Fruit fly (Drosophila melanogaster) whole organism, embryonic: ENCODE results near the gene CG5235.

ENCODE experiments used
- CG10543 ChIP-seq: fragments of 200-800 bp; sonication (Bioruptor generic); optimal IDR thresholded peaks from 3 replicates; lab custom pipeline; 2017; ENCODE audit warnings: missing biosample characterization, mild to moderate bottlenecking, missing genetic modification characterization, moderate library complexity
- CG17361 ChIP-seq: fragments of 200-800 bp; sonication (Bioruptor generic); IDR thresholded peaks from 3 replicates; pipeline ENCODE4 v1.3.6; 2022; ENCODE audit warnings: missing biosample characterization, missing genetic modification characterization
- CG18011 ChIP-seq: fragments of 200-800 bp; sonication (Bioruptor generic); optimal IDR thresholded peaks from 2 replicates; lab custom pipeline; 2017; ENCODE audit warnings: missing biosample characterization, missing genetic modification characterization, mild to moderate bottlenecking, moderate library complexity, missing genotype
- CG1832 ChIP-seq: fragments of 200-800 bp; sonication (Bioruptor generic); optimal IDR thresholded peaks from 2 replicates; lab custom pipeline; 2017; ENCODE audit warnings: missing biosample characterization, mild to moderate bottlenecking, missing genetic modification characterization, inconsistent platforms
- CG6654 ChIP-seq: fragments of 200-800 bp; sonication (Bioruptor generic); optimal IDR thresholded peaks from 2 replicates; lab custom pipeline; 2017; ENCODE audit warnings: missing biosample characterization, mild to moderate bottlenecking, missing genetic modification characterization
- CG7357 ChIP-seq: fragments of 200-800 bp; sonication (Bioruptor generic); IDR thresholded peaks from 3 replicates; pipeline ENCODE4 v1.3.6; 2022; ENCODE audit warnings: missing biosample characterization, missing genetic modification characterization
- CG8281 ChIP-seq: fragments of 200-800 bp; sonication (Bioruptor generic); optimal IDR thresholded peaks from 2 replicates; lab custom pipeline; 2018; ENCODE audit warnings: missing biosample characterization, mild to moderate bottlenecking, missing genetic modification characterization, moderate library complexity
- CG9437 ChIP-seq: fragments of 200-800 bp; sonication (Bioruptor generic); optimal IDR thresholded peaks from 2 replicates; lab custom pipeline; 2018; ENCODE audit warnings: missing biosample characterization, mild to moderate bottlenecking, missing genetic modification characterization
- Chrac-16 ChIP-seq: fragments of 200-800 bp; sonication (Bioruptor generic); optimal IDR thresholded peaks from 3 replicates; lab custom pipeline; 2016; ENCODE audit warnings: missing biosample characterization, missing genetic modification characterization
- D ChIP-seq, 2 experiments: fragments of 200-800 bp in 1 of 2; fragments of >200 bp in 1 of 2; sonication (Bioruptor generic) in 1 of 2; optimal IDR thresholded peaks; 2 replicates in 1 of 2; 3 replicates in 1 of 2; lab custom pipeline; 2017; ENCODE audit warnings: mild to moderate bottlenecking in 1 of 2, missing biosample characterization in 1 of 2, missing genetic modification characterization in 1 of 2, missing genetic modification reagents in 1 of 2
- Dad ChIP-seq: fragments of 200-800 bp; sonication (Bioruptor generic); optimal IDR thresholded peaks from 3 replicates; lab custom pipeline; 2016; ENCODE audit warnings: missing biosample characterization, missing genetic modification characterization
- Dll ChIP-seq: fragments of 200-800 bp; sonication (Bioruptor generic); IDR thresholded peaks from 4 replicates; pipeline ENCODE4 v1.3.6; 2022; ENCODE audit warnings: missing biosample characterization, missing genetic modification characterization; ENCODE audit not compliant: partially characterized antibody
- H2.0 ChIP-seq: fragments of 200-800 bp; sonication (Bioruptor generic); IDR thresholded peaks from 2 replicates; pipeline ENCODE4 v1.3.6; 2022; ENCODE audit warnings: missing biosample characterization, missing genetic modification characterization
- Hey ChIP-seq: fragments of 200-800 bp; sonication (Bioruptor generic); optimal IDR thresholded peaks from 3 replicates; lab custom pipeline; 2018; ENCODE audit warnings: missing biosample characterization, mild to moderate bottlenecking, missing genetic modification characterization
- Hr39 ChIP-seq: fragments of >200 bp; optimal IDR thresholded peaks from 2 replicates; lab custom pipeline; 2017
- Hr78 ChIP-seq, 2 experiments: fragments of 200-800 bp in 1 of 2; fragments of >200 bp in 1 of 2; sonication (Bioruptor generic) in 1 of 2; optimal IDR thresholded peaks; 2 replicates each; lab custom pipeline; 2017 to 2019; ENCODE audit warnings: missing biosample characterization in 2 of 2, missing genetic modification characterization in 2 of 2, mild to moderate bottlenecking in 1 of 2, moderate library complexity in 1 of 2
- Neu2 ChIP-seq: fragments of 200-800 bp; sonication (Bioruptor generic); optimal IDR thresholded peaks from 3 replicates; lab custom pipeline; 2016; ENCODE audit warnings: missing biosample characterization, missing genetic modification characterization, borderline replicate concordance
- Sin3A ChIP-seq: fragments of >200 bp; optimal IDR thresholded peaks from 2 replicates; lab custom pipeline; 2018
- Ssrp ChIP-seq: fragments of 200-800 bp; sonication (Bioruptor generic); optimal IDR thresholded peaks from 2 replicates; lab custom pipeline; 2018; ENCODE audit warnings: missing biosample characterization, mild to moderate bottlenecking, missing genetic modification characterization, moderate library complexity
- Stat92E ChIP-seq, 3 experiments: fragments of >200 bp in 2 of 3; fragments of 200-800 bp in 1 of 3; sonication (Bioruptor generic) in 1 of 3; optimal IDR thresholded peaks; 2 replicates each; lab custom pipeline; 2017 to 2019; ENCODE audit warnings: missing biosample characterization in 3 of 3, missing genetic modification characterization in 3 of 3, mild to moderate bottlenecking in 1 of 3, moderate library complexity in 1 of 3
- abd-A ChIP-seq: fragments of 200-800 bp; sonication (Bioruptor generic); optimal IDR thresholded peaks from 3 replicates; lab custom pipeline; 2019; ENCODE audit warnings: missing biosample characterization, mild to moderate bottlenecking, missing genetic modification characterization, moderate library complexity
- cad ChIP-seq: fragments of >200 bp; optimal IDR thresholded peaks from 2 replicates; lab custom pipeline; 2017; ENCODE audit warnings: missing biosample characterization, missing genetic modification characterization
- cg ChIP-seq: fragments of 200-800 bp; sonication (Bioruptor generic); optimal IDR thresholded peaks from 3 replicates; lab custom pipeline; 2019; ENCODE audit warnings: missing biosample characterization, mild to moderate bottlenecking, missing genetic modification characterization, moderate library complexity
- chm ChIP-seq: fragments of 200-800 bp; sonication (Bioruptor generic); IDR thresholded peaks from 2 replicates; pipeline ENCODE4 v1.3.6; 2022; ENCODE audit warnings: missing biosample characterization, missing genetic modification characterization
- croc ChIP-seq: fragments of 200-800 bp; sonication (Bioruptor generic); conservative IDR thresholded peaks from 3 replicates; pipeline ENCODE4 v1.3.6; 2022; ENCODE audit warnings: missing biosample characterization, missing genetic modification characterization
- crol ChIP-seq: fragments of 200-800 bp; sonication (Bioruptor generic); IDR thresholded peaks from 2 replicates; pipeline ENCODE4 v1.3.6; 2022; ENCODE audit warnings: missing biosample characterization, missing genetic modification characterization
- dmrt99B ChIP-seq: fragments of 200-800 bp; sonication (Bioruptor generic); optimal IDR thresholded peaks from 2 replicates; lab custom pipeline; 2018; ENCODE audit warnings: missing biosample characterization, mild to moderate bottlenecking, missing genetic modification characterization, moderate library complexity
- gce ChIP-seq: fragments of 200-800 bp; sonication (Bioruptor generic); IDR thresholded peaks from 3 replicates; pipeline ENCODE4 v1.3.6; 2022; ENCODE audit warnings: missing biosample characterization, missing genetic modification characterization
- grn ChIP-seq: fragments of 200-800 bp; sonication (Bioruptor generic); optimal IDR thresholded peaks from 3 replicates; lab custom pipeline; 2017; ENCODE audit warnings: missing biosample characterization, missing genetic modification characterization
- gsb-n ChIP-seq: fragments of 200-800 bp; sonication (Bioruptor generic); optimal IDR thresholded peaks from 3 replicates; lab custom pipeline; 2018; ENCODE audit warnings: missing biosample characterization, mild to moderate bottlenecking, missing genetic modification characterization
- kni ChIP-seq: fragments of 200-800 bp; sonication (Bioruptor generic); optimal IDR thresholded peaks from 3 replicates; lab custom pipeline; 2017; ENCODE audit warnings: mild to moderate bottlenecking, missing biosample characterization, missing genetic modification reagents, missing genetic modification characterization
- nmo ChIP-seq: fragments of 200-800 bp; sonication (Bioruptor generic); optimal IDR thresholded peaks from 2 replicates; lab custom pipeline; 2018; ENCODE audit warnings: missing biosample characterization, mild to moderate bottlenecking, missing genetic modification characterization, moderate library complexity
- oc ChIP-seq: fragments of 200-800 bp; sonication (Bioruptor generic); optimal IDR thresholded peaks from 2 replicates; lab custom pipeline; 2018; ENCODE audit warnings: missing biosample characterization, mild to moderate bottlenecking, missing genetic modification characterization, moderate library complexity
- odd ChIP-seq: fragments of 200-800 bp; sonication (Bioruptor generic); optimal IDR thresholded peaks from 2 replicates; lab custom pipeline; 2017; ENCODE audit warnings: missing biosample characterization, mild to moderate bottlenecking, missing genetic modification characterization
- pho ChIP-seq: fragments of 200-800 bp; sonication (Bioruptor generic); optimal IDR thresholded peaks from 2 replicates; lab custom pipeline; 2016; ENCODE audit warnings: missing biosample characterization, missing genetic modification characterization
- pros ChIP-seq: fragments of 200-800 bp; sonication (Bioruptor generic); optimal IDR thresholded peaks from 3 replicates; lab custom pipeline; 2019; ENCODE audit warnings: missing biosample characterization, mild to moderate bottlenecking, missing genetic modification characterization, moderate library complexity
- ranshi ChIP-seq: fragments of 200-800 bp; sonication (Bioruptor generic); IDR thresholded peaks from 2 replicates; pipeline ENCODE4 v1.3.6; 2022; ENCODE audit warnings: missing biosample characterization, missing genetic modification characterization
- repo ChIP-seq: fragments of 200-800 bp; sonication (Bioruptor generic); optimal IDR thresholded peaks from 2 replicates; lab custom pipeline; 2016; ENCODE audit warnings: missing biosample characterization, missing genetic modification characterization
- sd ChIP-seq: fragments of 200-800 bp; sonication (Bioruptor generic); optimal IDR thresholded peaks from 3 replicates; lab custom pipeline; 2018; ENCODE audit warnings: missing biosample characterization, mild to moderate bottlenecking, missing genetic modification characterization, moderate library complexity
- shn ChIP-seq: fragments of 200-800 bp; sonication (Bioruptor generic); optimal IDR thresholded peaks from 3 replicates; lab custom pipeline; 2016; ENCODE audit warnings: missing biosample characterization, missing genetic modification characterization
- tll ChIP-seq, 2 experiments: fragments of 200-800 bp in 1 of 2; fragments of >200 bp in 1 of 2; sonication (Bioruptor generic) in 1 of 2; optimal IDR thresholded peaks; 2 replicates each; lab custom pipeline; 2017 to 2019; ENCODE audit warnings: missing biosample characterization in 2 of 2, missing genetic modification characterization in 2 of 2, mild to moderate bottlenecking in 1 of 2, moderate library complexity in 1 of 2
- tna ChIP-seq: fragments of 200-800 bp; sonication (Bioruptor generic); IDR thresholded peaks from 2 replicates; pipeline ENCODE4 v1.3.6; 2022; ENCODE audit warnings: missing biosample characterization, missing genetic modification characterization; ENCODE audit not compliant: partially characterized antibody
- vfl ChIP-seq: fragments of 200-800 bp; sonication (Bioruptor generic); optimal IDR thresholded peaks from 2 replicates; lab custom pipeline; 2016; ENCODE audit warnings: missing biosample characterization, missing genetic modification characterization
- z ChIP-seq: fragments of 200-800 bp; sonication (Bioruptor generic); IDR thresholded peaks from 3 replicates; pipeline ENCODE4 v1.3.6; 2022; ENCODE audit warnings: missing biosample characterization, missing genetic modification characterization
- zen ChIP-seq: fragments of 200-800 bp; sonication (Bioruptor generic); optimal IDR thresholded peaks from 3 replicates; lab custom pipeline; 2018; ENCODE audit warnings: missing biosample characterization, mild to moderate bottlenecking, missing genetic modification characterization, moderate library complexity
- zfh1 ChIP-seq: fragments of 200-800 bp; sonication (Bioruptor generic); IDR thresholded peaks from 3 replicates; pipeline ENCODE4 v1.3.6; 2022; ENCODE audit warnings: missing biosample characterization, missing genetic modification characterization

CG5235 gene

DNA sequence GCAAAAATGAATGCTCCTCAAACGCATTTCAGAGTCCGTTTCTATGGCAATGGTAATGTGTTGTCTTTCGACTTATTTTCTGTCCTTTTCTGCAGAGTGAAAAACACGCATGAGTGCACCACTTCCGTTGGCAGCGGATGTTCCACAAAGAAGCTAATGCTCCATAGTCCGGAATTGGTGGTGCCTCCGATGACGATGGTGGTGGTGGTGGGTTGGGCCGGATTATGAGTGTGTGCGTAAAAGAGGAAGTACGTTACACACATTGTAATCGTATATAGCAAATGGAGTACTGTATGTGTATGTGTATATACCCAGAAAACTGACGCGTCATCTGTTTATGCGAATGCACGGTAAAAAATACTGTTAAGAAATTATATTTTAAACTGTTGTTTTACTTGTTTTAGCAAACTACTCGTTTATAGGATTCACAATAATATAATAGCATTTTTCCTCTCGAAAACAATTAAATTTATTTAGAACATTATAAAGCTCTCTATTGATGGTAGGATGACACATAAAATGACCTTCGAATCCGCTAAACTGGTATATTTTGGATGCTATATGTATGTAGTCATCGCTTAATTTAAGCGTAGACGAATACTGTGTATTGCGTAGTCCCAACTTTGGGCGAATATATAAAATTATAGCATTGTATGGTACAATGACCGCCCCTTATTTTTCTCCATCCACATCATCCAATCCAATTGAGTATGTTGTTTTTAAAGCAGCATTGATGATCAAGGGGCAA is 44.9 kb downstream of the CG5235 start (continued):
- TF ChIP-seq dmrt99B (tag; lab: Kevin White, UChicago) (peak; percentile 68), ranshi (GFP tag; lab: Robert Waterston, UW) (peak; percentile 52), zfh1 (GFP tag; lab: Robert Waterston, UW) (peak; percentile 51; the same call in 2 of the 3 replicates), nmo (GFP tag; lab: Kevin White, UChicago) (peak; percentile 69), Hr78 (GFP tag; optimal IDR thresholded peaks at IDR 0.05; lab: Kevin White, UChicago) (no peak), Hey (tag; lab: Kevin White, UChicago) (no peak), chm (GFP tag; lab: Robert Waterston, UW) (no peak), repo (GFP tag; lab: Kevin White, UChicago) (no peak), tna (GFP tag; lab: Robert Waterston, UW) (no peak), Hr39 (lab: Kevin White, UChicago) (no peak), vfl (GFP tag; lab: Kevin White, UChicago) (no peak), Dad (GFP tag; lab: Kevin White, UChicago) (no peak), CG9437 (GFP tag; lab: Kevin White, UChicago) (no peak), odd (GFP tag; lab: Kevin White, UChicago) (no peak), Neu2 (GFP tag; lab: Kevin White, UChicago) (no peak), gsb-n (peak; percentile 26), croc (no peak; the same call in 2 of the 3 replicates), CG7357 (GFP tag; lab: Robert Waterston, UW) (no peak), CG17361 (GFP tag; lab: Robert Waterston, UW) (no peak; the same call in 1 of the 3 replicates)

- TF ChIP-seq sd (tag; lab: Kevin White, UChicago) (peak; percentile 69), CG10543 (GFP tag; lab: Kevin White, UChicago) (peak; percentile 28), oc (tag; lab: Kevin White, UChicago) (peak; percentile 4), z (GFP tag; lab: Robert Waterston, UW) (0 out of 3 replicates have a peak, but pooled peaks have one; percentile 43), gce (GFP tag; lab: Robert Waterston, UW) (0 out of 3 replicates have a peak, but pooled peaks have one; percentile 31), tll (GFP tag; optimal IDR thresholded peaks at IDR 0.05; lab: Kevin White, UChicago) (peak in 1 of 2 experiments; percentile 89), kni (GFP tag; lab: Kevin White, UChicago) (peak; percentile 88), abd-A (tag; lab: Kevin White, UChicago) (peak; percentile 68), H2.0 (GFP tag; lab: Robert Waterston, UW) (no peak), Dll (no peak), CG18011 (no peak), CG1832 (GFP tag; lab: Kevin White, UChicago) (peak; percentile 37), Stat92E (GFP tag; optimal IDR thresholded peaks at IDR 0.05; lab: Kevin White, UChicago) (peak in 1 of 3 experiments; percentile 95), crol (GFP tag; lab: Robert Waterston, UW) (peak; percentile 87), Hr78 (GFP tag; optimal IDR thresholded peaks at IDR 0.05; lab: Kevin White, UChicago) (peak in 1 of 2 experiments; percentile 62), Chrac-16 (GFP tag; lab: Kevin White, UChicago) (no peak), zen (tag; lab: Kevin White, UChicago) (peak; percentile 63), grn (GFP tag; lab: Kevin White, UChicago) (peak; percentile 84), pros (peak; percentile 84), cg (peak; percentile 24), pho (no peak), cad (GFP tag; lab: Kevin White, UChicago) (peak; percentile 58), CG6654 (GFP tag; lab: Kevin White, UChicago) (no peak), shn (GFP tag; lab: Kevin White, UChicago) (peak; percentile 5), Ssrp (tag; lab: Kevin White, UChicago) (no peak), CG8281 (peak; percentile 34), D (optimal IDR thresholded peaks at IDR 0.05; lab: Kevin White, UChicago) (peak; percentile 66), D (GFP tag; optimal IDR thresholded peaks at IDR 0.05; lab: Kevin White, UChicago) (no peak), Sin3A (no peak)
Measured at dm6 chr3L:16043782-16044352, 46.3 kb downstream of the CG5235 start.
